Fruit fly (Drosophila melanogaster) whole organism, adult: Measurements from ENCODE around the gene CycJ.

Experiments
- CG11617 ChIP-seq: fragments of 200-800 bp; sonication (Bioruptor generic); optimal IDR thresholded peaks from 2 replicates; lab custom pipeline; 2017; ENCODE audit warnings: mild to moderate bottlenecking, missing biosample characterization, missing genetic modification reagents, missing genetic modification characterization
- CG1620 ChIP-seq: fragments of 200-800 bp; sonication (Bioruptor generic); optimal IDR thresholded peaks from 2 replicates; lab custom pipeline; 2016; ENCODE audit warnings: missing biosample characterization, missing genetic modification characterization
- CG7045 ChIP-seq: fragments of 200-800 bp; sonication (Bioruptor generic); optimal IDR thresholded peaks from 2 replicates; lab custom pipeline; 2017; ENCODE audit warnings: missing biosample characterization, mild to moderate bottlenecking, missing genetic modification characterization
- CG7101 ChIP-seq: fragments of 200-800 bp; sonication (Bioruptor generic); optimal IDR thresholded peaks from 2 replicates; lab custom pipeline; 2018; ENCODE audit warnings: missing biosample characterization, mild to moderate bottlenecking, missing genetic modification characterization, moderate library complexity
- Mnt ChIP-seq: fragments of 200-800 bp; sonication (Bioruptor generic); optimal IDR thresholded peaks from 2 replicates; lab custom pipeline; 2016; ENCODE audit warnings: missing biosample characterization, mild to moderate bottlenecking, missing genetic modification characterization
- bab1 ChIP-seq: fragments of 200-800 bp; sonication (Bioruptor generic); optimal IDR thresholded peaks from 3 replicates; lab custom pipeline; 2019; ENCODE audit warnings: missing biosample characterization, mild to moderate bottlenecking, missing genetic modification characterization, moderate library complexity
- cic ChIP-seq: fragments of 200-800 bp; sonication (Bioruptor generic); optimal IDR thresholded peaks from 2 replicates; lab custom pipeline; 2017; ENCODE audit warnings: missing biosample characterization, mild to moderate bottlenecking, missing genetic modification characterization, moderate library complexity
- kay ChIP-seq: fragments of 200-800 bp; sonication (Bioruptor generic); peaks from one replicate; lab custom pipeline; 2016; ENCODE audit warnings: missing biosample characterization, missing genetic modification characterization, borderline replicate concordance

DNA sequence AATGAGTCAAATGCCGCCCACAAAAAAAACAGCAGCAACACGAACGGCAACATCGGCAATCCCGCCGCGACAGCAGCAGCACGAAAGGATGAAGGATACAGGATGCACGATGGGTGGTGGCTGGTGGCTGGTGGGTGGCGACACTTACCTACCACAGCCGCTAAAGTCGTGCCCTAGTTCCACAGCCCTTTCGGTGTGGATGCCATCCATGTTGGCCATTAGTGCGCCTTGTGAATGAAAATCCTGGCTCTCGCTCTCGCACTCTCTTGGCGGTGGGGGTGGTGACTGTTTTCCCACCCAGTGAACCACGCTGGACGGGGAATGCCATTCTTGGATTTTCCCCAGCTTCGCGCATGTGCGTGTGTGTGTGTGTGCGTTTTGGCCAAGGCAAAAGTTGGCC is 39.2 kb upstream of the CycJ start:
- no peak for TF ChIP-seq kay
- no peak for TF ChIP-seq bab1 (GFP tag; lab: Kevin White, UChicago)
- TF ChIP-seq CG7101 (tag; lab: Kevin White, UChicago), result no peak
- TF ChIP-seq CG1620 (GFP tag; lab: Kevin White, UChicago), result no peak
- TF ChIP-seq CG7045 (GFP tag; lab: Kevin White, UChicago), result no peak
- TF ChIP-seq Mnt (GFP tag; lab: Kevin White, UChicago), result no peak
- no peak for TF ChIP-seq CG11617 (GFP tag; lab: Kevin White, UChicago)
- TF ChIP-seq cic (GFP tag; lab: Kevin White, UChicago), result no peak
